Worm (Caenorhabditis elegans) whole organism, L4 larva: ENCODE results near the gene C17G10.6.

Source experiments
- Y48G9A.11 ChIP-seq: fragments of 200-800 bp; sonication (Bioruptor generic); IDR thresholded peaks from 2 replicates; pipeline ENCODE4 v1.3.6; 2022; ENCODE audit warnings: missing genetic modification reagents, missing genetic modification characterization, missing compliant biosample characterization
- aha-1 ChIP-seq: fragments of 150-350 bp; peaks from one replicate; lab custom pipeline; 2014; ENCODE audit warnings: missing biosample characterization, missing genetic modification characterization
- ztf-11 ChIP-seq: fragments of 150-350 bp; optimal IDR thresholded peaks from 2 replicates; lab custom pipeline; 2014; ENCODE audit warnings: missing biosample characterization, missing genetic modification characterization

- TF ChIP-seq ztf-11 (tag; lab: Kevin White, UChicago) (no peak), Y48G9A.11 (GFP tag; lab: Robert Waterston, UW) (no peak), aha-1 (tag; lab: Kevin White, UChicago) (no peak)
Observed at ce11 chrII:5607756-5608155, 4.7 kb upstream of the C17G10.6 start, which contains the start of gene C17G10.7.
